Fruit fly (Drosophila melanogaster) whole organism, embryonic: Measurements from ENCODE around the gene Targ1.

Source experiments
- Adf1 ChIP-seq: fragments of 200-800 bp; sonication (Bioruptor generic); IDR thresholded peaks from 2 replicates; pipeline ENCODE4 v1.3.6; 2022; ENCODE audit warnings: missing biosample characterization, missing genetic modification characterization
- Bteb2 ChIP-seq: fragments of 200-800 bp; sonication (Bioruptor generic); optimal IDR thresholded peaks from 2 replicates; lab custom pipeline; 2016; ENCODE audit warnings: missing biosample characterization, missing genetic modification characterization
- CG10543 ChIP-seq: fragments of 200-800 bp; sonication (Bioruptor generic); optimal IDR thresholded peaks from 3 replicates; lab custom pipeline; 2017; ENCODE audit warnings: missing biosample characterization, mild to moderate bottlenecking, missing genetic modification characterization, moderate library complexity
- CG11695 ChIP-seq: fragments of 200-800 bp; sonication (Bioruptor generic); IDR thresholded peaks from 3 replicates; pipeline ENCODE4 v1.3.6; 2022; ENCODE audit warnings: missing biosample characterization, missing genetic modification characterization
- CG12155 ChIP-seq: fragments of 200-800 bp; sonication (Bioruptor generic); optimal IDR thresholded peaks from 3 replicates; lab custom pipeline; 2016; ENCODE audit warnings: missing biosample characterization, missing genetic modification characterization
- CG17328 ChIP-seq: fragments of 200-800 bp; sonication (Bioruptor generic); IDR thresholded peaks from 2 replicates; pipeline ENCODE4 v1.3.6; 2022; ENCODE audit warnings: missing biosample characterization, missing genetic modification characterization
- CG17359 ChIP-seq: fragments of 200-800 bp; sonication (Bioruptor generic); optimal IDR thresholded peaks from 3 replicates; lab custom pipeline; 2018; ENCODE audit warnings: missing biosample characterization, mild to moderate bottlenecking, missing genetic modification characterization, moderate library complexity
- CG1792 ChIP-seq: fragments of 200-800 bp; sonication (Bioruptor generic); optimal IDR thresholded peaks from 2 replicates; lab custom pipeline; 2016; ENCODE audit warnings: missing biosample characterization, missing genetic modification characterization
- CG2120 ChIP-seq: fragments of 200-800 bp; sonication (Bioruptor generic); optimal IDR thresholded peaks from 3 replicates; lab custom pipeline; 2016; ENCODE audit warnings: missing biosample characterization, missing genetic modification characterization
- CG2712 ChIP-seq: fragments of 200-800 bp; optimal IDR thresholded peaks from 3 replicates; lab custom pipeline; 2019; ENCODE audit warnings: missing biosample characterization, mild to moderate bottlenecking, missing genetic modification characterization, moderate library complexity
- CG30020 ChIP-seq: fragments of 200-800 bp; optimal IDR thresholded peaks from 2 replicates; lab custom pipeline; 2019; ENCODE audit warnings: missing biosample characterization, mild to moderate bottlenecking, missing genetic modification characterization, moderate library complexity
- CG34224 ChIP-seq: fragments of 200-800 bp; sonication (Bioruptor generic); IDR thresholded peaks from 3 replicates; pipeline ENCODE4 v1.3.6; 2022; ENCODE audit warnings: missing biosample characterization, missing genetic modification characterization; ENCODE audit not compliant: partially characterized antibody
- CG34376 ChIP-seq: fragments of 200-800 bp; sonication (Bioruptor generic); optimal IDR thresholded peaks from 2 replicates; lab custom pipeline; 2018; ENCODE audit warnings: missing biosample characterization, mild to moderate bottlenecking, missing genetic modification characterization
- CG34422 ChIP-seq: fragments of 200-800 bp; sonication (Bioruptor generic); IDR thresholded peaks from 3 replicates; pipeline ENCODE4 v1.3.6; 2022; ENCODE audit warnings: missing biosample characterization, missing genetic modification characterization
- CG4360 ChIP-seq: fragments of 200-800 bp; sonication (Bioruptor generic); IDR thresholded peaks from 2 replicates; pipeline ENCODE4 v1.3.6; 2022; ENCODE audit warnings: missing biosample characterization, missing genetic modification characterization
- CG4404 ChIP-seq: fragments of 200-800 bp; sonication (Bioruptor generic); IDR thresholded peaks from 2 replicates; pipeline ENCODE4 v1.3.6; 2022; ENCODE audit warnings: missing biosample characterization, missing genetic modification characterization
- CG4730 ChIP-seq: fragments of 200-800 bp; sonication (Bioruptor generic); IDR thresholded peaks from 2 replicates; pipeline ENCODE4 v1.3.6; 2022; ENCODE audit warnings: missing biosample characterization, missing genetic modification characterization
- CG5245 ChIP-seq: fragments of 200-800 bp; sonication (Bioruptor generic); optimal IDR thresholded peaks from 3 replicates; lab custom pipeline; 2016; ENCODE audit warnings: missing biosample characterization, missing genetic modification characterization
- CG6272 ChIP-seq: fragments of 200-800 bp; sonication (Bioruptor generic); IDR thresholded peaks from 2 replicates; pipeline ENCODE4 v1.3.6; 2022; ENCODE audit warnings: missing biosample characterization, missing genetic modification characterization
- CG7987 ChIP-seq: fragments of 200-800 bp; sonication (Bioruptor generic); optimal IDR thresholded peaks from 2 replicates; lab custom pipeline; 2018; ENCODE audit warnings: missing biosample characterization, mild to moderate bottlenecking, missing genetic modification characterization, moderate library complexity
- CG8359 ChIP-seq: fragments of 200-800 bp; sonication (Bioruptor generic); optimal IDR thresholded peaks from 2 replicates; lab custom pipeline; 2017; ENCODE audit warnings: missing biosample characterization, mild to moderate bottlenecking, missing genetic modification characterization, borderline replicate concordance
- CrebB ChIP-seq: fragments of 200-800 bp; sonication (Bioruptor generic); optimal IDR thresholded peaks from 3 replicates; lab custom pipeline; 2018; ENCODE audit warnings: missing biosample characterization, mild to moderate bottlenecking, missing genetic modification characterization
- ERR ChIP-seq: fragments of 200-800 bp; sonication (Bioruptor generic); optimal IDR thresholded peaks from 2 replicates; lab custom pipeline; 2016; ENCODE audit warnings: missing biosample characterization, missing genetic modification characterization
- Eip74EF ChIP-seq, 2 experiments: fragments of 200-800 bp in 1 of 2; fragments of >200 bp in 1 of 2; sonication (Bioruptor generic) in 1 of 2; optimal IDR thresholded peaks; 2 replicates each; lab custom pipeline; 2017 to 2019; ENCODE audit warnings: missing biosample characterization in 2 of 2, missing genetic modification characterization in 2 of 2, mild to moderate bottlenecking in 1 of 2, moderate library complexity in 1 of 2
- Ets65A ChIP-seq: fragments of 200-800 bp; sonication (Bioruptor generic); peaks from one replicate; lab custom pipeline; 2016; ENCODE audit warnings: missing biosample characterization, missing genetic modification characterization
- Fer3 ChIP-seq: fragments of 200-800 bp; sonication (Bioruptor generic); optimal IDR thresholded peaks from 2 replicates; lab custom pipeline; 2018; ENCODE audit warnings: missing biosample characterization, mild to moderate bottlenecking, missing genetic modification characterization, moderate library complexity
- Hsf ChIP-seq: fragments of 200-800 bp; sonication (Bioruptor generic); optimal IDR thresholded peaks from 3 replicates; lab custom pipeline; 2016; ENCODE audit warnings: missing biosample characterization, missing genetic modification characterization
- Pdp1 ChIP-seq, 2 experiments: fragments of 200-800 bp; sonication (Bioruptor generic); optimal IDR thresholded peaks; 3 replicates each; lab custom pipeline; 2016; ENCODE audit warnings: missing biosample characterization in 2 of 2, missing genetic modification characterization in 2 of 2, mild to moderate bottlenecking in 1 of 2, moderate library complexity in 1 of 2
- Ssrp ChIP-seq: fragments of 200-800 bp; sonication (Bioruptor generic); optimal IDR thresholded peaks from 2 replicates; lab custom pipeline; 2018; ENCODE audit warnings: missing biosample characterization, mild to moderate bottlenecking, missing genetic modification characterization, moderate library complexity
- Tbp ChIP-seq: fragments of >200 bp; optimal IDR thresholded peaks from 2 replicates; lab custom pipeline; 2018; ENCODE audit warnings: missing biosample characterization, missing genetic modification characterization
- ap ChIP-seq: fragments of 200-800 bp; sonication (Bioruptor generic); IDR thresholded peaks from 2 replicates; pipeline ENCODE4 v1.3.6; 2022; ENCODE audit warnings: missing biosample characterization, missing genetic modification characterization
- ase ChIP-seq: fragments of 200-800 bp; sonication (Bioruptor generic); IDR thresholded peaks from 3 replicates; pipeline ENCODE4 v1.3.6; 2022; ENCODE audit warnings: missing biosample characterization, missing genetic modification characterization
- az2 ChIP-seq: fragments of 200-800 bp; sonication (Bioruptor generic); optimal IDR thresholded peaks from 3 replicates; lab custom pipeline; 2016; ENCODE audit warnings: missing biosample characterization, missing genetic modification characterization
- bsh ChIP-seq, 2 experiments: fragments of 200-800 bp; sonication (Bioruptor generic); optimal IDR thresholded peaks; 2 replicates each; lab custom pipeline; 2017 to 2018; ENCODE audit warnings: mild to moderate bottlenecking in 2 of 2, missing biosample characterization in 2 of 2, missing genetic modification characterization in 2 of 2, moderate library complexity in 1 of 2
- cg ChIP-seq: fragments of 200-800 bp; sonication (Bioruptor generic); optimal IDR thresholded peaks from 3 replicates; lab custom pipeline; 2019; ENCODE audit warnings: missing biosample characterization, mild to moderate bottlenecking, missing genetic modification characterization, moderate library complexity
- disco-r ChIP-seq: fragments of 200-800 bp; sonication (Bioruptor generic); optimal IDR thresholded peaks from 2 replicates; lab custom pipeline; 2016; ENCODE audit warnings: missing biosample characterization, missing genetic modification characterization
- exex ChIP-seq: fragments of 200-800 bp; sonication (Bioruptor generic); optimal IDR thresholded peaks from 4 replicates; lab custom pipeline; 2018; ENCODE audit warnings: missing biosample characterization, mild to moderate bottlenecking, missing genetic modification characterization, moderate library complexity
- fd64A ChIP-seq: fragments of 200-800 bp; sonication (Bioruptor generic); optimal IDR thresholded peaks from 3 replicates; lab custom pipeline; 2018; ENCODE audit warnings: missing biosample characterization, mild to moderate bottlenecking, missing genetic modification characterization
- ftz-f1 ChIP-seq: fragments of 200-800 bp; sonication (Bioruptor generic); optimal IDR thresholded peaks from 2 replicates; lab custom pipeline; 2016; ENCODE audit warnings: missing biosample characterization, missing genetic modification characterization
- gsb ChIP-seq: fragments of 200-800 bp; sonication (Bioruptor generic); IDR thresholded peaks from 2 replicates; pipeline ENCODE4 v1.3.6; 2022; ENCODE audit warnings: missing biosample characterization, missing genetic modification characterization
- gt ChIP-seq: fragments of 200-800 bp; sonication (Bioruptor generic); IDR thresholded peaks from 2 replicates; pipeline ENCODE4 v1.3.6; 2022; ENCODE audit warnings: missing biosample characterization, missing genetic modification characterization
- h ChIP-seq: fragments of >200 bp; optimal IDR thresholded peaks from 2 replicates; lab custom pipeline; 2017
- jumu ChIP-seq: fragments of 200-800 bp; sonication (Bioruptor generic); optimal IDR thresholded peaks from 3 replicates; lab custom pipeline; 2016; ENCODE audit warnings: missing biosample characterization, missing genetic modification characterization
- mirr ChIP-seq: fragments of 200-800 bp; sonication (Bioruptor generic); optimal IDR thresholded peaks from 3 replicates; lab custom pipeline; 2018; ENCODE audit warnings: missing biosample characterization, mild to moderate bottlenecking, missing genetic modification characterization
- nmo ChIP-seq: fragments of 200-800 bp; sonication (Bioruptor generic); optimal IDR thresholded peaks from 2 replicates; lab custom pipeline; 2018; ENCODE audit warnings: missing biosample characterization, mild to moderate bottlenecking, missing genetic modification characterization, moderate library complexity
- pita ChIP-seq: fragments of 200-800 bp; sonication (Bioruptor generic); optimal IDR thresholded peaks from 2 replicates; lab custom pipeline; 2017; ENCODE audit warnings: missing biosample characterization, mild to moderate bottlenecking, missing genetic modification characterization
- run ChIP-seq: fragments of 200-800 bp; sonication (Bioruptor generic); optimal IDR thresholded peaks from 3 replicates; lab custom pipeline; 2018; ENCODE audit warnings: missing biosample characterization, mild to moderate bottlenecking, missing genetic modification characterization
- sima ChIP-seq: fragments of 200-800 bp; sonication (Bioruptor generic); optimal IDR thresholded peaks from 2 replicates; lab custom pipeline; 2016; ENCODE audit warnings: missing biosample characterization, missing genetic modification characterization
- toy ChIP-seq: fragments of 200-800 bp; sonication (Bioruptor generic); IDR thresholded peaks from 2 replicates; pipeline ENCODE4 v1.3.6; 2022; ENCODE audit warnings: missing biosample characterization, missing genetic modification characterization
- usp ChIP-seq: fragments of >200 bp; optimal IDR thresholded peaks from 2 replicates; lab custom pipeline; 2017; ENCODE audit warnings: missing biosample characterization, missing genetic modification characterization
- yki ChIP-seq: fragments of >200 bp; optimal IDR thresholded peaks from 3 replicates; lab custom pipeline; 2018
- zf30C ChIP-seq: fragments of 200-800 bp; sonication (Bioruptor generic); optimal IDR thresholded peaks from 3 replicates; lab custom pipeline; 2018; ENCODE audit warnings: missing biosample characterization, mild to moderate bottlenecking, missing genetic modification characterization

Gene Targ1

dm6 chr3L:21176276-21176934 lies 26.3 kb downstream of the Targ1 start:
- no peak for TF ChIP-seq CG1792
- TF ChIP-seq CG7987: no peak
- TF ChIP-seq CG2712 (tag; lab: Kevin White, UChicago): no peak
- no peak for TF ChIP-seq ERR (GFP tag; lab: Kevin White, UChicago)
- TF ChIP-seq bsh (GFP tag; optimal IDR thresholded peaks at IDR 0.05; lab: Kevin White, UChicago): no peak
- no peak for TF ChIP-seq CG17359
- TF ChIP-seq exex (tag; lab: Kevin White, UChicago): peak; percentile 49
- TF ChIP-seq CG17328 (GFP tag; lab: Robert Waterston, UW): no peak
- TF ChIP-seq yki (lab: Kevin White, UChicago): no peak
- no peak for TF ChIP-seq Adf1 (GFP tag; lab: Robert Waterston, UW)
- no peak for TF ChIP-seq h (lab: Kevin White, UChicago)
- TF ChIP-seq ap (GFP tag; lab: Robert Waterston, UW): no peak
- TF ChIP-seq CG4404 (GFP tag; lab: Robert Waterston, UW): no peak
- TF ChIP-seq nmo (GFP tag; lab: Kevin White, UChicago): no peak
- no peak for TF ChIP-seq Ssrp (tag; lab: Kevin White, UChicago)
- no peak for TF ChIP-seq gt (GFP tag; lab: Robert Waterston, UW)
- no peak for TF ChIP-seq CG10543
- TF ChIP-seq toy: no peak
- no peak for TF ChIP-seq Hsf (GFP tag; lab: Kevin White, UChicago)
- TF ChIP-seq CrebB (tag; lab: Kevin White, UChicago): no peak
- TF ChIP-seq gsb (GFP tag; lab: Robert Waterston, UW): no peak
- TF ChIP-seq mirr (GFP tag; lab: Kevin White, UChicago): peak; percentile 21
- no peak for TF ChIP-seq CG4730
- TF ChIP-seq az2: no peak
- no peak for TF ChIP-seq CG6272
- TF ChIP-seq Tbp (GFP tag; lab: Kevin White, UChicago): no peak
- TF ChIP-seq Eip74EF (GFP tag; optimal IDR thresholded peaks at IDR 0.05; lab: Kevin White, UChicago): no peak
- TF ChIP-seq jumu (GFP tag; lab: Kevin White, UChicago): no peak
- TF ChIP-seq disco-r (GFP tag; lab: Kevin White, UChicago): no peak
- TF ChIP-seq sima (GFP tag; lab: Kevin White, UChicago): no peak
- no peak for TF ChIP-seq CG5245
- TF ChIP-seq pita (GFP tag; lab: Kevin White, UChicago): no peak
- no peak for TF ChIP-seq CG11695
- TF ChIP-seq fd64A: no peak
- no peak for TF ChIP-seq Ets65A
- TF ChIP-seq zf30C (GFP tag; lab: Kevin White, UChicago): no peak
- no peak for TF ChIP-seq Pdp1 (GFP tag; optimal IDR thresholded peaks at IDR 0.05; lab: Kevin White, UChicago)
- no peak for TF ChIP-seq Bteb2 (GFP tag; lab: Kevin White, UChicago)
- no peak for TF ChIP-seq usp (GFP tag; lab: Kevin White, UChicago)
- TF ChIP-seq CG2120: no peak
- no peak for TF ChIP-seq ase
- TF ChIP-seq CG4360 (GFP tag; lab: Robert Waterston, UW): no peak
- 0 out of 3 replicates have a peak, but pooled peaks have one; percentile 46 for TF ChIP-seq CG34224 (GFP tag; lab: Robert Waterston, UW)
- no peak for TF ChIP-seq Fer3 (tag; lab: Kevin White, UChicago)
- TF ChIP-seq cg (GFP tag; lab: Kevin White, UChicago): peak; percentile 48
- no peak for TF ChIP-seq CG30020
- TF ChIP-seq CG34376 (GFP tag; lab: Kevin White, UChicago): peak; percentile 21
- TF ChIP-seq CG12155 (GFP tag; lab: Kevin White, UChicago): no peak
- peak; percentile 24 for TF ChIP-seq ftz-f1 (GFP tag; lab: Kevin White, UChicago)
- no peak for TF ChIP-seq run
- no peak for TF ChIP-seq CG8359 (GFP tag; lab: Kevin White, UChicago)
- peak; percentile 13; the same call in 1 of the 3 replicates for TF ChIP-seq CG34422 (GFP tag; lab: Robert Waterston, UW)
